Fruit fly (Drosophila melanogaster): ENCODE measurements around the gene Atg18a.
A peak's percentile ranks its signal among the peaks of the same experiment; 100 is the strongest.

Gene Atg18a

dm6 chr3L:8185263-8186227, 1.1 kb upstream of the Atg18a start (continued):
- TF ChIP-seq Atf6 (GFP tag; IDR thresholded peaks at IDR 0.05), result peak; percentile 67
- peak; percentile 93 for TF ChIP-seq mirr (GFP tag; optimal IDR thresholded peaks at IDR 0.05)
- TF ChIP-seq dan (GFP tag; IDR thresholded peaks at IDR 0.05), result no peak
- peak; percentile 70 for TF ChIP-seq Nf-YC (tag; optimal IDR thresholded peaks at IDR 0.05)
- TF ChIP-seq Sry-β (GFP tag; optimal IDR thresholded peaks at IDR 0.05), result no peak
- TF ChIP-seq CG7839 (tag; optimal IDR thresholded peaks at IDR 0.05), result peak; percentile 58
- TF ChIP-seq CG4360 (GFP tag; IDR thresholded peaks at IDR 0.05), result no peak
- no peak for TF ChIP-seq CG9876 (GFP tag; optimal IDR thresholded peaks at IDR 0.05)
- TF ChIP-seq CG5245 (GFP tag; optimal IDR thresholded peaks at IDR 0.05), result no peak
- peak; percentile 42; the same call in 1 of the 2 replicates for TF ChIP-seq CG14667 (GFP tag; IDR thresholded peaks at IDR 0.05)
- no peak for TF ChIP-seq cas (GFP tag; IDR thresholded peaks at IDR 0.05)
- TF ChIP-seq inv (GFP tag; IDR thresholded peaks at IDR 0.05; ENCODE audit: partially characterized antibody), result no peak
- TF ChIP-seq her (GFP tag; optimal IDR thresholded peaks at IDR 0.05), result peak; percentile 2
- TF ChIP-seq C15 (GFP tag; IDR thresholded peaks at IDR 0.05), result no peak
- TF ChIP-seq CG15514 (GFP tag; optimal IDR thresholded peaks at IDR 0.05), result no peak
- TF ChIP-seq CG9437 (GFP tag; optimal IDR thresholded peaks at IDR 0.05), result no peak
- TF ChIP-seq CHES-1-like (GFP tag; optimal IDR thresholded peaks at IDR 0.05), result peak; percentile 44
- no peak for TF ChIP-seq hb (GFP tag; IDR thresholded peaks at IDR 0.05; ENCODE audit: partially characterized antibody)
- peak; percentile 31 for TF ChIP-seq tap (tag; optimal IDR thresholded peaks at IDR 0.05)
- TF ChIP-seq CG17568 (GFP tag; optimal IDR thresholded peaks at IDR 0.05), result no peak
- peak; percentile 18 for TF ChIP-seq p53 (GFP tag; optimal IDR thresholded peaks at IDR 0.05)
- TF ChIP-seq CG42726 (GFP tag; IDR thresholded peaks at IDR 0.05; ENCODE audit: partially characterized antibody), result no peak
- TF ChIP-seq CG2120 (GFP tag; optimal IDR thresholded peaks at IDR 0.05), result peak; percentile 74
- TF ChIP-seq twi (tag; optimal IDR thresholded peaks at IDR 0.05), result no peak
- TF ChIP-seq CG3995 (GFP tag; optimal IDR thresholded peaks at IDR 0.05), result peak; percentile 68
- TF ChIP-seq CG34376 (GFP tag; optimal IDR thresholded peaks at IDR 0.05), result peak; percentile 97
- TF ChIP-seq ewg (GFP tag; optimal IDR thresholded peaks at IDR 0.05), result peak; percentile 32
- TF ChIP-seq CG8924 (tag; optimal IDR thresholded peaks at IDR 0.05), result peak; percentile 20
- TF ChIP-seq CG6791 (GFP tag; IDR thresholded peaks at IDR 0.05; ENCODE audit: partially characterized antibody), result no peak
- no peak for TF ChIP-seq CG3838 (GFP tag; optimal IDR thresholded peaks at IDR 0.05)
- peak; percentile 55 for TF ChIP-seq CG10209 (GFP tag; optimal IDR thresholded peaks at IDR 0.05)
- peak; percentile 58 for TF ChIP-seq CG13296 (GFP tag; optimal IDR thresholded peaks at IDR 0.05)
- no peak for TF ChIP-seq zen (tag; optimal IDR thresholded peaks at IDR 0.05)
- TF ChIP-seq CG18262 (tag; optimal IDR thresholded peaks at IDR 0.05), result peak; percentile 31
- TF ChIP-seq CG10654 (GFP tag; optimal IDR thresholded peaks at IDR 0.05), result no peak
- no peak for TF ChIP-seq CG4328 (GFP tag; optimal IDR thresholded peaks at IDR 0.05)
- TF ChIP-seq bcd (GFP tag; optimal IDR thresholded peaks at IDR 0.05), result peak; percentile 34
- peak; percentile 36 for TF ChIP-seq grau (tag; optimal IDR thresholded peaks at IDR 0.05)
- peak; percentile 23; the same call in 1 of the 2 replicates for TF ChIP-seq CG3847 (GFP tag; IDR thresholded peaks at IDR 0.05)
- 0 out of 2 replicates have a peak, but pooled peaks have one; percentile 5 for TF ChIP-seq CG14014 (GFP tag; IDR thresholded peaks at IDR 0.05)
- TF ChIP-seq CG15696 (tag; optimal IDR thresholded peaks at IDR 0.05), result no peak
- peak; percentile 53 for TF ChIP-seq Fer1 (GFP tag; optimal IDR thresholded peaks at IDR 0.05)
- TF ChIP-seq CG11695 (GFP tag; IDR thresholded peaks at IDR 0.05), result 0 out of 3 replicates have a peak, but pooled peaks have one; percentile 34
- no peak for TF ChIP-seq CG15011 (GFP tag; optimal IDR thresholded peaks at IDR 0.05)
- peak; percentile 43 for TF ChIP-seq kay (GFP tag; optimal IDR thresholded peaks at IDR 0.05)
- no peak for TF ChIP-seq HmgZ (tag; optimal IDR thresholded peaks at IDR 0.05)
- TF ChIP-seq Dad (GFP tag; optimal IDR thresholded peaks at IDR 0.05), result no peak
- no peak for TF ChIP-seq Poxn (GFP tag; IDR thresholded peaks at IDR 0.05)

Data from whole organism, embryonic.